Worm (Caenorhabditis elegans) whole organism, L3 larva: Measurements from ENCODE around the gene osm-8.

ENCODE experiments used
- aly-2 ChIP-seq: fragments of 150-350 bp; optimal IDR thresholded peaks from 2 replicates; lab custom pipeline; 2014; ENCODE audit warnings: missing biosample characterization, missing genetic modification characterization
- elt-3 ChIP-seq, 3 experiments: fragments of 150-350 bp in 1 of 3; sonication (generic microtip) in 2 of 3; optimal IDR thresholded peaks; 2 replicates in 2 of 3; 4 replicates in 1 of 3; lab custom pipeline; 2014 to 2017; ENCODE audit warnings: missing biosample characterization in 3 of 3, missing genetic modification characterization in 3 of 3
- mml-1 ChIP-seq: fragments of 150-350 bp; sonication (generic microtip); optimal IDR thresholded peaks from 3 replicates; lab custom pipeline; 2014; ENCODE audit warnings: missing biosample characterization, missing genetic modification characterization
- nhr-28 ChIP-seq: fragments of 150-350 bp; optimal IDR thresholded peaks from 2 replicates; lab custom pipeline; 2014; ENCODE audit warnings: missing biosample characterization, missing genetic modification characterization
- nhr-76 ChIP-seq: fragments of 150-350 bp; sonication (generic microtip); optimal IDR thresholded peaks from 5 replicates; lab custom pipeline; 2014; ENCODE audit warnings: missing biosample characterization, missing genetic modification characterization
- unc-62 ChIP-seq: fragments of 150-350 bp; sonication (generic microtip); optimal IDR thresholded peaks from 4 replicates; lab custom pipeline; 2014; ENCODE audit warnings: missing biosample characterization, missing genetic modification reagents, missing genetic modification characterization

DNA sequence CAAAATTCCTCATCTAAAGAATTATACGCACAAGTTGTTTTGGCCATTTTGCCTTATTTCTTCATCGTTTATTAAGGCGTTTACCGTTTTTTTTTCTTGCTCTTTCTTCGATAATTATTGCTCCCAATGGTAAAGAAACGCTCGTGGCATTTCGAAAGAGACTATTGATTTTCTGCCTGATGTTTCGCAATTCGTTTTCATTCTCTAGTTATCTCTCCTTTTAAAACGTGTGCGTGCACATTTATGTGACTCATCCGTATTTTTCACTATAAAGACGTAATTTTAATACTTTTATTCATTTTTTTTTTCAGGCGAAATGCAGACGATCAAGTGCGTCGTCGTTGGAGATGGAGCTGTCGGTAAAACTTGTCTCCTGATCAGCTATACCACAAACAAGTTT, 10.9 kb upstream of the osm-8 start, which contains the start of gene cdc-42:
- TF ChIP-seq mml-1 (tag; lab: Kevin White, UChicago) (no peak), unc-62 (GFP tag; lab: Kevin White, UChicago) (no peak), aly-2 (no peak), nhr-76 (no peak), elt-3 (tag; optimal IDR thresholded peaks at IDR 0.05; lab: Kevin White, UChicago) (no peak), nhr-28 (no peak)
